Worm (Caenorhabditis elegans): ENCODE data around the gene C45H4.21.

C45H4.21 gene

DNA sequence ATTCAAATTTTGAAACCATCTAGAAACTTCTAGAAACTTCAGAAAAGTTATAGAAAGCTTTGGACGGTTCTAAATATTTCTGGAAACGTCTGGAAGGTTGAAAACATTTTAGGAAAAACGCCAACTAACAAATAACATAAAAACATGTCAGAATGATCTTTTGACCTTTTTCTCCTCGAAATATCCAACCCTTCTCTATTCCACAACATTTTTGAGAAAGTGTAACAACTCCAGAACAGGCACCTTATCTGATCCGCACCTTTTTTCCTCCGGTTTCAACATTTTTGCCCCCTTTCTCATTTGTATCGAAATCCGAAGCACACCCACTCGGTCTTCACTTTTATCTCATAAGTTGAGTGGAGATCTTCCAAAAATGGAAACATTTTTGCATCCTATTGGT is 39.0 kb downstream of the C45H4.21 start, which contains the start of gene F22F7.3:
Gene F22F7.3 (plus strand): TSS at position 301 of the 400 bp plus-strand sequence.
- TF ChIP-seq nhr-237 (tag; optimal IDR thresholded peaks at IDR 0.05) (no peak), dmd-4 (tag; optimal IDR thresholded peaks at IDR 0.05) (no peak), elt-1 (tag; optimal IDR thresholded peaks at IDR 0.05) (no peak), mdl-1 (tag; optimal IDR thresholded peaks at IDR 0.05) (no peak), nhr-6 (tag; optimal IDR thresholded peaks at IDR 0.05) (no peak), unc-62 (GFP tag; optimal IDR thresholded peaks at IDR 0.05) (no peak), nhr-77 (tag; optimal IDR thresholded peaks at IDR 0.05) (no peak), ceh-82 (tag; optimal IDR thresholded peaks at IDR 0.05) (no peak), nhr-21 (tag; optimal IDR thresholded peaks at IDR 0.05) (no peak), sem-4 (tag; optimal IDR thresholded peaks at IDR 0.05) (no peak)

DNA sequence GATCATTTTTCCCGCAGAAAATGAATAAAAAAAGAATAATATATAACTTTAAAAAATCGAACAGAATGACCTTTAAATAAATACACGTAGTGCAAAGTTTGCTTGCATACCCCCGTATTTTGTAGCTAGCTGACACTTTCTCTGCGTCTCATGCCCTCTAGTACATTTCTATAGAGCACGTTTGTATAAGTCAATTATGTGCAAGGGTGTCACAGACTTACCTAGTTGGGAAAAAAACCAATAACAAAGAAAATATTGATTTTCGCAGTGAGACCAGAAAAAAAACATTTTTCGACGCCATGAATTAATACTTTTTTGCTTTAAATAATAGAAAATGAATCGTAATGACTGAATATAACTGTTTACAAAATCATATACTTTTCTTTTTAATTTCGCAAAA is 40.0 kb downstream of the C45H4.21 start, which contains the start of gene ckb-4:
Gene ckb-4 (minus strand): TSS at position 140 of the 400 bp plus-strand sequence.
- TF ChIP-seq unc-39 (tag; optimal IDR thresholded peaks at IDR 0.05) (no peak), elt-3 (tag; optimal IDR thresholded peaks at IDR 0.05) (no peak), sma-9 (GFP tag; optimal IDR thresholded peaks at IDR 0.05) (peak; percentile 46), sma-9 (tag; optimal IDR thresholded peaks at IDR 0.05) (no peak), C34F6.9 (tag; optimal IDR thresholded peaks at IDR 0.05) (peak; percentile 71), lin-39 (tag; optimal IDR thresholded peaks at IDR 0.05) (no peak), nhr-12 (tag; optimal IDR thresholded peaks at IDR 0.05) (no peak), snpc-4 (tag; optimal IDR thresholded peaks at IDR 0.05) (no peak), zag-1 (tag; optimal IDR thresholded peaks at IDR 0.05) (no peak), nhr-129 (tag; optimal IDR thresholded peaks at IDR 0.05) (peak; percentile 47), nhr-77 (tag; optimal IDR thresholded peaks at IDR 0.05) (no peak), aly-2 (tag; optimal IDR thresholded peaks at IDR 0.05) (no peak), mab-5 (tag; optimal IDR thresholded peaks at IDR 0.05) (no peak), peb-1 (tag; optimal IDR thresholded peaks at IDR 0.05) (no peak), nhr-6 (tag; optimal IDR thresholded peaks at IDR 0.05) (no peak), unc-62 (GFP tag; optimal IDR thresholded peaks at IDR 0.05) (no peak), R02D3.7 (tag; optimal IDR thresholded peaks at IDR 0.05) (no peak), ztf-11 (tag; optimal IDR thresholded peaks at IDR 0.05) (no peak), sem-4 (tag; optimal IDR thresholded peaks at IDR 0.05) (no peak), nhr-10 (tag; optimal IDR thresholded peaks at IDR 0.05) (no peak), ZK546.5 (tag; optimal IDR thresholded peaks at IDR 0.05) (no peak), mbf-1 (tag; optimal IDR thresholded peaks at IDR 0.05) (no peak), nhr-237 (tag; optimal IDR thresholded peaks at IDR 0.05) (no peak), elt-1 (tag; optimal IDR thresholded peaks at IDR 0.05) (no peak), ceh-16 (tag; optimal IDR thresholded peaks at IDR 0.05) (no peak), egl-27 (tag; optimal IDR thresholded peaks at IDR 0.05) (no peak), ztf-4 (tag; optimal IDR thresholded peaks at IDR 0.05) (no peak), nhr-11 (tag; optimal IDR thresholded peaks at IDR 0.05) (no peak), mdl-1 (tag; optimal IDR thresholded peaks at IDR 0.05) (no peak), nhr-25 (tag; optimal IDR thresholded peaks at IDR 0.05) (no peak), Y55F3AM.14 (GFP tag; optimal IDR thresholded peaks at IDR 0.05) (no peak), unc-55 (GFP tag; optimal IDR thresholded peaks at IDR 0.05) (peak; percentile 31), skn-1 (tag; optimal IDR thresholded peaks at IDR 0.05) (no peak), alr-1 (tag; optimal IDR thresholded peaks at IDR 0.05) (no peak), ama-1 (optimal IDR thresholded peaks at IDR 0.05) (no peak), nhr-23 (tag; optimal IDR thresholded peaks at IDR 0.05) (no peak), fos-1 (tag; optimal IDR thresholded peaks at IDR 0.05) (peak; percentile 36), ceh-82 (tag; optimal IDR thresholded peaks at IDR 0.05) (no peak), crh-2 (tag; optimal IDR thresholded peaks at IDR 0.05) (peak; percentile 29), dmd-4 (tag; optimal IDR thresholded peaks at IDR 0.05) (no peak), lsy-2 (tag; optimal IDR thresholded peaks at IDR 0.05) (no peak), gmeb-1 (tag; optimal IDR thresholded peaks at IDR 0.05) (peak; percentile 4), lin-11 (tag; optimal IDR thresholded peaks at IDR 0.05) (no peak)

DNA sequence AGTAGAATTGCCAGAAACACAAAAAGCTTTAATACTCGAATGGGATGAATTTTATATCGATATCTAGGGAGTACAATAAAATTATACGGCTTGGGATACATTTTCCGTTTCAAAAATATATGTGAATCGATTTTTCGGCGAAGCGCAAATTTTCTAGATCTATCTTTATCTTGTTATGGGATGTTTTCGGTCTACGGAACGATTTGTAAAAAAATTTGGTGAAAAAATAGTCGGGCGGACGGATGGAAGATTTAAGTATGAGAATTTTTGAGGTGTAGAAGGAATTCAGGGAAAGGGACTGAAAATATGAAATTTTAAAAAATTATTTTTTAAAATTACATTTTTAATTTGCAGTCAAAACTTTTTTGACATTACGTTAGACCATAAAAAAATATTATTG is 43.4 kb downstream of the C45H4.21 start, which contains the start of gene F22F7.4:
Gene F22F7.4 (minus strand): TSS at position 101 of the 400 bp plus-strand sequence.
- no peak for TF ChIP-seq lin-13 (GFP tag; optimal IDR thresholded peaks at IDR 0.05)
- no peak for TF ChIP-seq nhr-77 (tag; optimal IDR thresholded peaks at IDR 0.05)
- TF ChIP-seq fos-1 (tag; optimal IDR thresholded peaks at IDR 0.05) = no peak
- TF ChIP-seq nhr-10 (tag; optimal IDR thresholded peaks at IDR 0.05) = no peak
- no peak for TF ChIP-seq unc-55 (GFP tag; optimal IDR thresholded peaks at IDR 0.05)
- no peak for TF ChIP-seq sma-3 (GFP tag; optimal IDR thresholded peaks at IDR 0.05)
- no peak for TF ChIP-seq nhr-23 (tag; optimal IDR thresholded peaks at IDR 0.05)
- no peak for TF ChIP-seq gmeb-1 (tag; optimal IDR thresholded peaks at IDR 0.05)
- no peak for TF ChIP-seq ztf-1 (GFP tag; conservative IDR thresholded peaks at IDR 0.05)
- TF ChIP-seq ZK546.5 (tag; optimal IDR thresholded peaks at IDR 0.05) = no peak
- TF ChIP-seq mbf-1 (tag; optimal IDR thresholded peaks at IDR 0.05) = no peak
- TF ChIP-seq nhr-11 (tag; optimal IDR thresholded peaks at IDR 0.05) = no peak
